Fruit fly (Drosophila melanogaster) whole organism, adult: ENCODE data around the gene gdl-ORF39.

Experiments used
- CG11617 ChIP-seq: fragments of 200-800 bp; sonication (Bioruptor generic); optimal IDR thresholded peaks from 2 replicates; lab custom pipeline; 2017; ENCODE audit warnings: mild to moderate bottlenecking, missing biosample characterization, missing genetic modification reagents, missing genetic modification characterization
- CG12768 ChIP-seq: fragments of 200-800 bp; sonication (Bioruptor generic); optimal IDR thresholded peaks from 2 replicates; lab custom pipeline; 2017; ENCODE audit warnings: missing biosample characterization, missing genetic modification characterization, mild to moderate bottlenecking, moderate library complexity, missing genetic modification reagents
- CG14711 ChIP-seq: fragments of 200-800 bp; sonication (Bioruptor generic); optimal IDR thresholded peaks from 2 replicates; lab custom pipeline; 2018; ENCODE audit warnings: missing biosample characterization, mild to moderate bottlenecking, missing genetic modification characterization, moderate library complexity
- CG1620 ChIP-seq: fragments of 200-800 bp; sonication (Bioruptor generic); optimal IDR thresholded peaks from 2 replicates; lab custom pipeline; 2016; ENCODE audit warnings: missing biosample characterization, missing genetic modification characterization
- CG33017 ChIP-seq: fragments of 200-800 bp; sonication (Bioruptor generic); optimal IDR thresholded peaks from 2 replicates; lab custom pipeline; 2018; ENCODE audit warnings: missing biosample characterization, mild to moderate bottlenecking, missing genetic modification characterization, moderate library complexity
- CG5204 ChIP-seq: fragments of 200-800 bp; sonication (Bioruptor generic); optimal IDR thresholded peaks from 2 replicates; lab custom pipeline; 2016; ENCODE audit warnings: missing biosample characterization, missing genetic modification characterization
- CG7045 ChIP-seq: fragments of 200-800 bp; sonication (Bioruptor generic); optimal IDR thresholded peaks from 2 replicates; lab custom pipeline; 2017; ENCODE audit warnings: missing biosample characterization, mild to moderate bottlenecking, missing genetic modification characterization
- CG7101 ChIP-seq: fragments of 200-800 bp; sonication (Bioruptor generic); optimal IDR thresholded peaks from 2 replicates; lab custom pipeline; 2018; ENCODE audit warnings: missing biosample characterization, mild to moderate bottlenecking, missing genetic modification characterization, moderate library complexity
- Clk ChIP-seq: fragments of 200-800 bp; sonication (Bioruptor generic); optimal IDR thresholded peaks from 2 replicates; lab custom pipeline; 2017; ENCODE audit warnings: missing biosample characterization, missing genetic modification characterization
- Crg-1 ChIP-seq: fragments of 200-800 bp; sonication (Bioruptor generic); optimal IDR thresholded peaks from 2 replicates; lab custom pipeline; 2016; ENCODE audit warnings: missing biosample characterization, missing genetic modification characterization
- Hr96 ChIP-seq: fragments of 200-800 bp; sonication (Bioruptor generic); optimal IDR thresholded peaks from 2 replicates; lab custom pipeline; 2016; ENCODE audit warnings: missing biosample characterization, missing genetic modification characterization
- Mnt ChIP-seq: fragments of 200-800 bp; sonication (Bioruptor generic); optimal IDR thresholded peaks from 2 replicates; lab custom pipeline; 2016; ENCODE audit warnings: missing biosample characterization, mild to moderate bottlenecking, missing genetic modification characterization
- bab1 ChIP-seq: fragments of 200-800 bp; sonication (Bioruptor generic); optimal IDR thresholded peaks from 3 replicates; lab custom pipeline; 2019; ENCODE audit warnings: missing biosample characterization, mild to moderate bottlenecking, missing genetic modification characterization, moderate library complexity
- cic ChIP-seq: fragments of 200-800 bp; sonication (Bioruptor generic); optimal IDR thresholded peaks from 2 replicates; lab custom pipeline; 2017; ENCODE audit warnings: missing biosample characterization, mild to moderate bottlenecking, missing genetic modification characterization, moderate library complexity
- cnc ChIP-seq, 2 experiments: fragments of >200 bp; optimal IDR thresholded peaks; 2 replicates each; lab custom pipeline; 2017
- kay ChIP-seq: fragments of 200-800 bp; sonication (Bioruptor generic); peaks from one replicate; lab custom pipeline; 2016; ENCODE audit warnings: missing biosample characterization, missing genetic modification characterization, borderline replicate concordance
- ovo ChIP-seq: fragments of 200-800 bp; sonication (Bioruptor generic); optimal IDR thresholded peaks from 2 replicates; lab custom pipeline; 2016; ENCODE audit warnings: missing biosample characterization, missing genetic modification characterization
- pad ChIP-seq: fragments of 200-800 bp; sonication (Bioruptor generic); optimal IDR thresholded peaks from 3 replicates; lab custom pipeline; 2017; ENCODE audit warnings: missing biosample characterization, missing genetic modification characterization, mild to moderate bottlenecking, moderate library complexity, missing genetic modification reagents
- tj ChIP-seq: fragments of 200-800 bp; sonication (Bioruptor generic); optimal IDR thresholded peaks from 3 replicates; lab custom pipeline; 2017; ENCODE audit warnings: missing biosample characterization, mild to moderate bottlenecking, missing genetic modification characterization, moderate library complexity
- toe ChIP-seq: fragments of 200-800 bp; sonication (Bioruptor generic); optimal IDR thresholded peaks from 2 replicates; lab custom pipeline; 2016; ENCODE audit warnings: missing biosample characterization, missing genetic modification characterization

Gene gdl-ORF39

DNA sequence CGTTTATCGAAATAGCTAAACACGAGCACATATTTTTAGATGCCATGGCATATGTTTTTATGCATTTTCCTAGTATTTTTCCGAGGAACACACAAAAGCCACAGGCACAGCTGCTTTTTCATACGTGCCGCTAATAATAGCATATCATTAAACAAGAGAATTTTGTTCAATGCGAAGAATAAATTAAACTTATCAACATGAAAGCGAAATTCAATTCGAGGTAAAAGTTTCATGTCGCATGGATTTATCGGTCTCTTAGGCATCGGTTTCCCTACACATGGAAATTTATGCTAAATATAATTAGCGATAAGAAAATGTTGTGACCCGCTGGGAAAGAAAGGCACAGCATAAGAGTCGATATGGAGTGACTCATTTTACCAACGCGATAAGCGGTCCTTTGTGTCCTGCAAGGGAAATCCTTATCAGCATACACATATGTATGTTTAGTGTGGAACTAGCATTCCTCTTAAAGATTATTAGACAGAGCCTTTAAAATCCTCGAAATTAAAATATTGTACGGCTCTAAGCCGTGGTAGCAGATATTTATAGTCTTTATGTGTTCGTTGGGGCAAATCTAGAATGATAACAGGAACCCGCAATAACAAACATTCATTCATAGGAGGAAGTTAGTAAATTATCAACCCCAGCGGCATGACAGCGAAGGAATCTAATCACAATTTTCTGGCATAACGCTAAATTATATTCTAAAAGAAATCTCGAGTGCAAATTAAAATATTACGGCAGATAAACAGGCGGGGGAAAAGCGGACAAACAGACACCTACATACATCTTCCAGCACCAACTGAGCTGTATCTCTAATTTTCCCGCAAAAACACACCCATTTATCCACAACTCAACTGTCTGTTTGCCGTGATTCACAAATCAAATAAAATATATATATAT lies 22.4 kb downstream of the gdl-ORF39 start, which contains the start of gene CG43248:
Gene CG43248, minus strand, starts transcription at position 51 of the 903 bp plus-strand sequence.
- TF ChIP-seq kay = no peak
- TF ChIP-seq CG33017 (tag; lab: Kevin White, UChicago) = no peak
- TF ChIP-seq CG14711 (tag; lab: Kevin White, UChicago) = no peak
- TF ChIP-seq pad (GFP tag; lab: Kevin White, UChicago) = no peak
- no peak for TF ChIP-seq Clk
- peak; percentile 85 for TF ChIP-seq cic (GFP tag; lab: Kevin White, UChicago)
- no peak for TF ChIP-seq CG7101 (tag; lab: Kevin White, UChicago)
- TF ChIP-seq CG5204 = no peak

dm6 chr3L:15532368-15533030 lies 23.3 kb downstream of the gdl-ORF39 start:
- TF ChIP-seq Mnt (GFP tag; lab: Kevin White, UChicago) (no peak), CG11617 (GFP tag; lab: Kevin White, UChicago) (no peak), CG12768 (GFP tag; lab: Kevin White, UChicago) (peak; percentile 82), ovo (GFP tag; lab: Kevin White, UChicago) (peak; percentile 57), bab1 (GFP tag; lab: Kevin White, UChicago) (no peak), kay (peak; percentile 83), cnc (optimal IDR thresholded peaks at IDR 0.05; lab: Kevin White, UChicago) (no peak), CG5204 (peak; percentile 2), pad (GFP tag; lab: Kevin White, UChicago) (no peak), CG14711 (tag; lab: Kevin White, UChicago) (peak; percentile 23), Hr96 (GFP tag; lab: Kevin White, UChicago) (peak; percentile 23), toe (GFP tag; lab: Kevin White, UChicago) (peak; percentile 5), CG7101 (tag; lab: Kevin White, UChicago) (no peak), tj (peak; percentile 22)

DNA sequence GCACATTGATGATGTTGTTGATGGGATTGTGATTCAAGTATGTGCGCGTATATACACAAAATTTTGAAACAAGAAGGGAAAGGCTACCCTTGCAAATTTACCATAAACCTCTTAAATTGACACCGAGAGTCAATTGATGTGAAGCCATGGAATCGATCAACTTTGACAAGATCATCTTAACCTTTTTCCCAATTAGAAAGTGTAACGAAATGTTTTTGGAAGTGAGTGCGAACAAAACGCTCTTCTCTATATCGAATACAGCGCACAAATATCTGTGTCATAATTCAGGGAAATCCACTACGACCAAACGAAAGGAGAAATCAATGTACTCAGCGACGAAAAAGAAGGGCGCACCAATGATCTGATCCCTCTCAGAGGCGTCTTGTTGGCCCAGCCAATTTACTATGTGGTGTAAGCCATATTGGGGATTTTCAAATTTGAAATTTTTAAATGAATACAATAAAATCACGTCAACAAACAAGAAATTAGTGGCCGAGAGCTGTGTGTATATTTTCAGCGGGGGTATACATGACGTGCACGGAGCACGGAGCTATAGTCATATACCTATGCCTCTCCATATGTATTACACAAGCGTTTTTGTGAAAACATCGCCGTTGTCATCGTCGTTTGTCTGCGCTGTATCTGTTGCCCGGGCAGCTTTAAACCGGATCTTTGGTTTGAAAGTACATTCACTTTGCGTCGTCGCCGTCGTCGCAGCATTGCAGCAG lies 24.3 kb downstream of the gdl-ORF39 start:
- peak; percentile 85 for TF ChIP-seq kay
- TF ChIP-seq Mnt (GFP tag; lab: Kevin White, UChicago) = no peak
- no peak for TF ChIP-seq CG12768 (GFP tag; lab: Kevin White, UChicago)
- TF ChIP-seq Clk = no peak
- TF ChIP-seq CG33017 (tag; lab: Kevin White, UChicago) = no peak
- TF ChIP-seq cnc (optimal IDR thresholded peaks at IDR 0.05; lab: Kevin White, UChicago) = no peak
- TF ChIP-seq CG7101 (tag; lab: Kevin White, UChicago) = peak; percentile 14
- TF ChIP-seq ovo (GFP tag; lab: Kevin White, UChicago) = no peak
- TF ChIP-seq pad (GFP tag; lab: Kevin White, UChicago) = no peak
- no peak for TF ChIP-seq cic (GFP tag; lab: Kevin White, UChicago)
- TF ChIP-seq CG11617 (GFP tag; lab: Kevin White, UChicago) = no peak
- TF ChIP-seq bab1 (GFP tag; lab: Kevin White, UChicago) = no peak
- TF ChIP-seq CG5204 = peak; percentile 23
- TF ChIP-seq Hr96 (GFP tag; lab: Kevin White, UChicago) = peak; percentile 7
- TF ChIP-seq CG14711 (tag; lab: Kevin White, UChicago) = peak; percentile 24
- TF ChIP-seq tj = no peak
- no peak for TF ChIP-seq Crg-1 (GFP tag; lab: Kevin White, UChicago)
- TF ChIP-seq CG7045 (GFP tag; lab: Kevin White, UChicago) = no peak
- no peak for TF ChIP-seq CG1620 (GFP tag; lab: Kevin White, UChicago)
- TF ChIP-seq toe (GFP tag; lab: Kevin White, UChicago) = no peak

DNA sequence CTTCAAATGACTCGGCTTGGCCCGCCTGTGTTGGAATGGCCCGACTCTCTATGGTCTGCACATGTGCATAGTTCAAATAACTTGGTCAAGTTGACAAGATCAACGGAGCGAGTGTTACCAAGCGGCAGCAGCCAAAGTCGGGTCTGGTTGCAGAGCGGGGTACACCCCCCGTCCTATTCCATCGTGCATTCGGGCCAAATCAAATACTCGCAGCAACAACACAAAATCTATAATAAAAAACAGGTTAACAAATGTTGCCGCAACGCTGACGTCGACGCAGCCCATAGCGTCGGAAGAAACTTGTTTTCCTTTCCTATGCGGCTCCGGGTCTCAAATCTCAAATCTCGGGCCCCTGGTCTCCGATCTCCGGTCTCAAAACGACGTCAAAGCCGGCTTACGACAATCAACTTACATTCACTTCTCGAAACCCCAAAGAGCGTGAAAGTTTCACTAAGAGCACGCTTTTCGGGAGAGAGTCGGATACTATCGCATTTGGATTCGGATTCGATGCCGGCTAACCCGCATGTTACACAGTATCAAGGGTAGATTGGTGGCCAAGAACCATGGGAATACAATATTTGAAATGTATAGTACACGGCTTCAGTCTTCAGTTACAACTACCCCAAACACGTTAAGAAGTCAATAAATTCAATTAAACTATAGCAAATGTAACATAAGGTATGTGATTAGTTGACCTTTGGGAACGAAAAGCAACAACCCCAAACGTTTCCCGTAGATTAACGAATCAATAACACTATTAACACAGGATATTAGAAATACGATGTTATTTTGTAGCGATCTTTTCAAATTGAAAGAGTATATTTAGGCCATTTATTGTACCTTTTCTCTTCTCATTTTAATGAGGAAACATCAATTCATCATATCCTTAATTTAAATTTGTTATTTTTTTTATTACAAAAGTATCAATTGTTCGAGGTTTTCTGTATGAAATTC lies 25.3 kb downstream of the gdl-ORF39 start:
- no peak for TF ChIP-seq CG14711 (tag; lab: Kevin White, UChicago)
- TF ChIP-seq CG7045 (GFP tag; lab: Kevin White, UChicago) = peak; percentile 60
- TF ChIP-seq Clk = peak; percentile 13
- peak; percentile 64 for TF ChIP-seq Hr96 (GFP tag; lab: Kevin White, UChicago)
- TF ChIP-seq CG1620 (GFP tag; lab: Kevin White, UChicago) = peak; percentile 30
- peak; percentile 28 for TF ChIP-seq bab1 (GFP tag; lab: Kevin White, UChicago)
- TF ChIP-seq toe (GFP tag; lab: Kevin White, UChicago) = peak; percentile 79
- peak; percentile 40 for TF ChIP-seq pad (GFP tag; lab: Kevin White, UChicago)
- peak; percentile 86 for TF ChIP-seq CG11617 (GFP tag; lab: Kevin White, UChicago)
- peak; percentile 59 for TF ChIP-seq CG7101 (tag; lab: Kevin White, UChicago)
- peak; percentile 51 for TF ChIP-seq CG12768 (GFP tag; lab: Kevin White, UChicago)
- no peak for TF ChIP-seq cnc (optimal IDR thresholded peaks at IDR 0.05; lab: Kevin White, UChicago)
- TF ChIP-seq CG33017 (tag; lab: Kevin White, UChicago) = peak; percentile 43
- TF ChIP-seq ovo (GFP tag; lab: Kevin White, UChicago) = no peak
- no peak for TF ChIP-seq cic (GFP tag; lab: Kevin White, UChicago)
- TF ChIP-seq Mnt (GFP tag; lab: Kevin White, UChicago) = peak; percentile 55
- peak; percentile 78 for TF ChIP-seq CG5204
- TF ChIP-seq tj = peak; percentile 56
- TF ChIP-seq kay = no peak
- TF ChIP-seq Crg-1 (GFP tag; lab: Kevin White, UChicago) = peak; percentile 61
